Fruit fly (Drosophila melanogaster) whole organism, adult: ENCODE measurements at regions not wholly inside any gene's neighbourhood (a gene's known extent, or its start where the extent isn't known, plus 50 kb on each side); places are given as distances from the start of the nearest gene placed in this dataset.

Experiments used
- CG12768 ChIP-seq: fragments of 200-800 bp; sonication (Bioruptor generic); optimal IDR thresholded peaks from 2 replicates; lab custom pipeline; 2017; ENCODE audit warnings: missing biosample characterization, missing genetic modification characterization, mild to moderate bottlenecking, moderate library complexity, missing genetic modification reagents
- CG33017 ChIP-seq: fragments of 200-800 bp; sonication (Bioruptor generic); optimal IDR thresholded peaks from 2 replicates; lab custom pipeline; 2018; ENCODE audit warnings: missing biosample characterization, mild to moderate bottlenecking, missing genetic modification characterization, moderate library complexity
- CG7045 ChIP-seq: fragments of 200-800 bp; sonication (Bioruptor generic); optimal IDR thresholded peaks from 2 replicates; lab custom pipeline; 2017; ENCODE audit warnings: missing biosample characterization, mild to moderate bottlenecking, missing genetic modification characterization
- CG7101 ChIP-seq: fragments of 200-800 bp; sonication (Bioruptor generic); optimal IDR thresholded peaks from 2 replicates; lab custom pipeline; 2018; ENCODE audit warnings: missing biosample characterization, mild to moderate bottlenecking, missing genetic modification characterization, moderate library complexity
- bab1 ChIP-seq: fragments of 200-800 bp; sonication (Bioruptor generic); optimal IDR thresholded peaks from 3 replicates; lab custom pipeline; 2019; ENCODE audit warnings: missing biosample characterization, mild to moderate bottlenecking, missing genetic modification characterization, moderate library complexity
- kay ChIP-seq: fragments of 200-800 bp; sonication (Bioruptor generic); peaks from one replicate; lab custom pipeline; 2016; ENCODE audit warnings: missing biosample characterization, missing genetic modification characterization, borderline replicate concordance
- tj ChIP-seq: fragments of 200-800 bp; sonication (Bioruptor generic); optimal IDR thresholded peaks from 3 replicates; lab custom pipeline; 2017; ENCODE audit warnings: missing biosample characterization, mild to moderate bottlenecking, missing genetic modification characterization, moderate library complexity

DNA sequence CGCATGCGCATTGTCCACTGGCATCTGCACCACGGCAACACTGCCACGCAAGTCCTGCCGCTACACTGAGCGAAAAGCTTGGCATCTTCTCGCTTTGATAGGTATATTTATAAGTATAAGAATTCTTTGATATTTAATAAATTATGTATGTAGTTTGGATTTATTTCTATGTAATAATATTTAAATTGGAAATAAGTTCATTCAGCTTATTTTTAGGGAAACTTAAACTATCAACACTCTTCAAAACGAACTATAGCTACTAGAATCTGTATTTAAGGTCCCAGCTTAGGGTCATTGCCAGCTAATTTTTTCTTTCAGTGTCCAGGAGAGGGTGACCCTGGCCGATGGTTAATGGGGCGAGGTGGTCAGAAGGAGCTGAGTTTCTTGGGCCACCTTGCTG, 60.3 kb downstream of the CG12479 start:
- TF ChIP-seq CG33017 (tag; lab: Kevin White, UChicago) (no peak), tj (GFP tag; lab: Kevin White, UChicago) (no peak), CG7045 (no peak), bab1 (GFP tag; lab: Kevin White, UChicago) (no peak), CG12768 (GFP tag; lab: Kevin White, UChicago) (no peak), kay (no peak), CG7101 (tag; lab: Kevin White, UChicago) (no peak)
